Worm (Caenorhabditis elegans) whole organism, L2 larva: Measurements from ENCODE around the gene cup-5.

ENCODE experiments used
- F13H6.1 ChIP-seq: sonication (generic microtip); optimal IDR thresholded peaks from 2 replicates; lab custom pipeline; 2016; ENCODE audit warnings: missing genetic modification characterization, missing compliant biosample characterization
- ama-1 ChIP-seq: fragments of 150-350 bp; optimal IDR thresholded peaks from 2 replicates; lab custom pipeline; 2018; ENCODE audit warnings: inconsistent platforms
- egl-27 ChIP-seq: sonication (generic microtip); optimal IDR thresholded peaks from 3 replicates; lab custom pipeline; 2017; ENCODE audit warnings: missing biosample characterization, missing genetic modification reagents, missing genetic modification characterization
- elt-3 ChIP-seq: sonication (generic microtip); optimal IDR thresholded peaks from 2 replicates; lab custom pipeline; 2017; ENCODE audit warnings: missing biosample characterization, missing genetic modification characterization
- lin-39 ChIP-seq: fragments of 150-350 bp; optimal IDR thresholded peaks from 2 replicates; lab custom pipeline; 2014; ENCODE audit warnings: missing biosample characterization, missing genetic modification reagents, missing genetic modification characterization
- lsy-2 ChIP-seq, 2 experiments: fragments of 150-350 bp in 1 of 2; sonication (generic microtip) in 1 of 2; optimal IDR thresholded peaks; 2 replicates each; lab custom pipeline; 2014 to 2017; ENCODE audit warnings: missing biosample characterization in 2 of 2, missing genetic modification characterization in 2 of 2
- nhr-12 ChIP-seq: fragments of 150-350 bp; optimal IDR thresholded peaks from 2 replicates; lab custom pipeline; 2014; ENCODE audit warnings: missing biosample characterization, missing genetic modification characterization
- nhr-237 ChIP-seq: fragments of 150-350 bp; optimal IDR thresholded peaks from 2 replicates; lab custom pipeline; 2014; ENCODE audit warnings: missing biosample characterization, missing genetic modification characterization
- sem-4 ChIP-seq: fragments of 150-350 bp; optimal IDR thresholded peaks from 2 replicates; lab custom pipeline; 2014; ENCODE audit warnings: missing biosample characterization, missing genetic modification reagents, missing genetic modification characterization
- skn-1 ChIP-seq: sonication (generic microtip); optimal IDR thresholded peaks from 2 replicates; lab custom pipeline; 2017; ENCODE audit warnings: missing biosample characterization, missing genetic modification characterization
- unc-55 ChIP-seq: fragments of 150-350 bp; sonication (generic microtip); optimal IDR thresholded peaks from 3 replicates; lab custom pipeline; 2014; ENCODE audit warnings: missing biosample characterization, missing genetic modification reagents, missing genetic modification characterization
- ztf-11 ChIP-seq: sonication (generic microtip); optimal IDR thresholded peaks from 2 replicates; lab custom pipeline; 2017; ENCODE audit warnings: missing biosample characterization, missing genetic modification characterization

DNA sequence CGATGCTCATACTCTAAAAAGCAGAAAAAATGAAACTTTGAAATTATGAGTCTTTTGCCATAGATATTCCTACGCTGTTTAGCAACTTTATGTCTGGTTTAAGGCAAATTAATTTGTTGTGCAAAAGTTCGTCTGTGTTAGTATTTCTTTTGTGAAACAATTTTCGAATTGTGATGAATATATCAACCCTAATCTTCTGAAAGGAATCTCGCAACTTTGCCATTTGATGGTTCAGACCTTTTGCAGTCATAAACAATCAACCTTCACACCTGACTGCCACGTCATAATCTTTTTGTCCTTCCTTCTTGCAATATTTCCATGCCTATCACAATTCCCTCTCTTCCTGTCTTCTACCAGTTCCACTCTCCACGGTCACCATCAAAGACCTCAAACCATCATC is 35.9 kb downstream of the cup-5 start:
- TF ChIP-seq elt-3 (no peak), nhr-237 (no peak), lsy-2 (tag; optimal IDR thresholded peaks at IDR 0.05; lab: Kevin White, UChicago) (no peak), ztf-11 (tag; lab: Kevin White, UChicago) (no peak), skn-1 (no peak), nhr-12 (no peak), sem-4 (no peak), egl-27 (tag; lab: Kevin White, UChicago) (no peak), F13H6.1 (tag; lab: Kevin White, UChicago) (no peak), unc-55 (GFP tag; lab: Kevin White, UChicago) (no peak), lin-39 (no peak), ama-1 (lab: Kevin White, UChicago) (no peak)
